Worm (Caenorhabditis elegans) whole organism, midembryonic: Measurements from ENCODE around the gene F54B11.9.
A peak's percentile ranks its signal among the peaks of the same experiment; 100 is the strongest.

Experiments
- T22C8.4 ChIP-seq: fragments of 200-800 bp; sonication (Bioruptor generic); IDR thresholded peaks from 2 replicates; pipeline ENCODE4 v1.3.6; 2022; ENCODE audit warnings: missing genetic modification characterization, missing compliant biosample characterization
- cog-1 ChIP-seq: sonication (generic microtip); optimal IDR thresholded peaks from 2 replicates; lab custom pipeline; 2016; ENCODE audit warnings: missing genetic modification characterization, missing compliant biosample characterization
- flt-1 ChIP-seq: fragments of 200-800 bp; sonication (Bioruptor generic); IDR thresholded peaks from 2 replicates; pipeline ENCODE4 v1.3.6; 2022; ENCODE audit warnings: missing genetic modification characterization, missing compliant biosample characterization
- klf-2 ChIP-seq: fragments of 200-800 bp; sonication (Bioruptor generic); conservative IDR thresholded peaks from 2 replicates; pipeline ENCODE4 v1.3.6; 2022; ENCODE audit warnings: missing genetic modification reagents, missing genetic modification characterization, missing compliant biosample characterization
- med-1 ChIP-seq: sonication (generic microtip); optimal IDR thresholded peaks from 2 replicates; lab custom pipeline; 2017; ENCODE audit warnings: missing genetic modification characterization, mild to moderate bottlenecking, missing compliant biosample characterization, antibody characterized with exemption, missing genetic modification reagents; ENCODE audit not compliant: insufficient read depth
- ref-1 ChIP-seq: fragments of 200-800 bp; sonication (Bioruptor generic); conservative IDR thresholded peaks from 2 replicates; pipeline ENCODE4 v1.3.6; 2022; ENCODE audit warnings: missing genetic modification reagents, missing genetic modification characterization, missing compliant biosample characterization
- tab-1 ChIP-seq: fragments of 200-800 bp; sonication (Bioruptor generic); IDR thresholded peaks from 2 replicates; pipeline ENCODE4 v1.3.6; 2022; ENCODE audit warnings: missing genetic modification characterization, missing compliant biosample characterization
- ztf-23 ChIP-seq: fragments of 200-800 bp; sonication (Bioruptor generic); IDR thresholded peaks from 2 replicates; pipeline ENCODE4 v1.3.6; 2022; ENCODE audit warnings: missing genetic modification reagents, missing genetic modification characterization, missing compliant biosample characterization
- ztf-29 ChIP-seq: fragments of 200-800 bp; sonication (Bioruptor generic); IDR thresholded peaks from 2 replicates; pipeline ENCODE4 v1.3.6; 2022; ENCODE audit warnings: missing genetic modification reagents, missing genetic modification characterization, missing compliant biosample characterization

F54B11.9 gene

ce11 chrX:13583895-13584344 lies 21.4 kb upstream of the F54B11.9 start:
- no peak for TF ChIP-seq ref-1 (GFP tag; lab: Robert Waterston, UW)
- peak; percentile 39; the same call in 1 of the 2 replicates for TF ChIP-seq T22C8.4 (GFP tag; lab: Robert Waterston, UW)
- no peak for TF ChIP-seq ztf-23
- TF ChIP-seq med-1 (GFP tag; lab: Kevin White, UChicago), result no peak
- peak; percentile 75 for TF ChIP-seq cog-1 (tag; lab: Kevin White, UChicago)
- no peak for TF ChIP-seq klf-2 (GFP tag; lab: Robert Waterston, UW)
- TF ChIP-seq ztf-29, result no peak
- TF ChIP-seq flt-1, result peak; percentile 62; the same call in 1 of the 2 replicates
- TF ChIP-seq tab-1 (GFP tag; lab: Robert Waterston, UW), result peak; percentile 75

ce11 chrX:13584725-13585371 lies 20.5 kb upstream of the F54B11.9 start, which contains the start of gene unc-84:
unc-84 (plus strand) TSS chrX:13584775.
- TF ChIP-seq cog-1 (tag; lab: Kevin White, UChicago), result no peak
- TF ChIP-seq flt-1, result peak; percentile 42; the same call in 1 of the 2 replicates
- 0 out of 2 replicates have a peak, but pooled peaks have one; percentile 39 for TF ChIP-seq tab-1 (GFP tag; lab: Robert Waterston, UW)

- TF ChIP-seq ref-1 (GFP tag; lab: Robert Waterston, UW) (no peak), flt-1 (no peak), T22C8.4 (GFP tag; lab: Robert Waterston, UW) (no peak), ztf-23 (no peak), ztf-29 (no peak), tab-1 (GFP tag; lab: Robert Waterston, UW) (no peak), cog-1 (tag; lab: Kevin White, UChicago) (no peak), klf-2 (GFP tag; lab: Robert Waterston, UW) (no peak), med-1 (GFP tag; lab: Kevin White, UChicago) (no peak)
Measured at ce11 chrX:13589735-13590134, 15.6 kb upstream of the F54B11.9 start, which contains the start of gene col-9. col-9 (plus strand) TSS chrX:13590035.

ce11 chrX:13590688-13591087 lies 14.7 kb upstream of the F54B11.9 start:
- no peak for TF ChIP-seq ztf-29
- TF ChIP-seq med-1 (GFP tag; lab: Kevin White, UChicago), result no peak
- no peak for TF ChIP-seq ref-1 (GFP tag; lab: Robert Waterston, UW)
- no peak for TF ChIP-seq cog-1 (tag; lab: Kevin White, UChicago)
- TF ChIP-seq ztf-23, result no peak
- no peak for TF ChIP-seq flt-1
- TF ChIP-seq tab-1 (GFP tag; lab: Robert Waterston, UW), result no peak
- no peak for TF ChIP-seq klf-2 (GFP tag; lab: Robert Waterston, UW)
- TF ChIP-seq T22C8.4 (GFP tag; lab: Robert Waterston, UW), result no peak

ce11 chrX:13591175-13591574 lies 14.2 kb upstream of the F54B11.9 start, which contains the start of gene col-44:
col-44 (plus strand) TSS chrX:13591475.
- TF ChIP-seq ref-1 (GFP tag; lab: Robert Waterston, UW), result no peak
- no peak for TF ChIP-seq tab-1 (GFP tag; lab: Robert Waterston, UW)
- TF ChIP-seq med-1 (GFP tag; lab: Kevin White, UChicago), result no peak
- TF ChIP-seq ztf-23, result no peak
- no peak for TF ChIP-seq klf-2 (GFP tag; lab: Robert Waterston, UW)
- TF ChIP-seq flt-1, result no peak
- no peak for TF ChIP-seq T22C8.4 (GFP tag; lab: Robert Waterston, UW)
- no peak for TF ChIP-seq cog-1 (tag; lab: Kevin White, UChicago)
- TF ChIP-seq ztf-29, result no peak

- no peak for TF ChIP-seq ztf-23
- TF ChIP-seq cog-1 (tag; lab: Kevin White, UChicago), result no peak
- TF ChIP-seq ztf-29, result no peak
- TF ChIP-seq flt-1, result no peak
- no peak for TF ChIP-seq T22C8.4 (GFP tag; lab: Robert Waterston, UW)
- no peak for TF ChIP-seq med-1 (GFP tag; lab: Kevin White, UChicago)
- no peak for TF ChIP-seq ref-1 (GFP tag; lab: Robert Waterston, UW)
- TF ChIP-seq tab-1 (GFP tag; lab: Robert Waterston, UW), result no peak
Measured at ce11 chrX:13591953-13592352, 13.4 kb upstream of the F54B11.9 start.

- TF ChIP-seq T22C8.4 (GFP tag; lab: Robert Waterston, UW) (no peak), cog-1 (tag; lab: Kevin White, UChicago) (no peak), klf-2 (GFP tag; lab: Robert Waterston, UW) (no peak), tab-1 (GFP tag; lab: Robert Waterston, UW) (no peak), flt-1 (no peak), ref-1 (GFP tag; lab: Robert Waterston, UW) (no peak), ztf-23 (no peak), ztf-29 (no peak), med-1 (GFP tag; lab: Kevin White, UChicago) (no peak)
Measured at ce11 chrX:13592367-13592766, 13.0 kb upstream of the F54B11.9 start, which contains the start of gene F54B11.4. F54B11.4 (plus strand) TSS chrX:13592667.

ce11 chrX:13596003-13596767 lies 9.2 kb upstream of the F54B11.9 start, which contains the start of gene F54B11.5:
F54B11.5 (minus strand) TSS chrX:13596068.
- TF ChIP-seq med-1 (GFP tag; lab: Kevin White, UChicago), result no peak
- TF ChIP-seq cog-1 (tag; lab: Kevin White, UChicago), result peak; percentile 30
- TF ChIP-seq flt-1, result 0 out of 2 replicates have a peak, but pooled peaks have one; percentile 9
- TF ChIP-seq klf-2 (GFP tag; lab: Robert Waterston, UW), result no peak
- TF ChIP-seq tab-1 (GFP tag; lab: Robert Waterston, UW), result no peak

ce11 chrX:13598021-13598499 lies 7.3 kb upstream of the F54B11.9 start, which contains the start of gene bra-1:
bra-1 (plus strand) TSS chrX:13598449.
- no peak for TF ChIP-seq T22C8.4 (GFP tag; lab: Robert Waterston, UW)
- TF ChIP-seq flt-1, result peak; percentile 63
- no peak for TF ChIP-seq ztf-29
- TF ChIP-seq ztf-23, result peak; percentile 53; the same call in 1 of the 2 replicates
- peak; percentile 19 for TF ChIP-seq cog-1 (tag; lab: Kevin White, UChicago)
